Worm (Caenorhabditis elegans) whole organism, L3 larva: ENCODE data around the gene F25G6.9.

Experiments
- R02D3.7 ChIP-seq: fragments of 150-350 bp; optimal IDR thresholded peaks from 2 replicates; lab custom pipeline; 2014; ENCODE audit warnings: missing biosample characterization, missing genetic modification characterization
- ZK546.5 ChIP-seq: sonication (generic microtip); optimal IDR thresholded peaks from 2 replicates; lab custom pipeline; 2017; ENCODE audit warnings: missing biosample characterization, missing genetic modification characterization
- ceh-16 ChIP-seq: sonication (generic microtip); optimal IDR thresholded peaks from 2 replicates; lab custom pipeline; 2017; ENCODE audit warnings: missing biosample characterization, missing genetic modification characterization
- ceh-28 ChIP-seq: fragments of 150-350 bp; optimal IDR thresholded peaks from 2 replicates; lab custom pipeline; 2014; ENCODE audit warnings: missing biosample characterization, missing genetic modification reagents, missing genetic modification characterization
- elt-1 ChIP-seq: fragments of 150-350 bp; optimal IDR thresholded peaks from 2 replicates; lab custom pipeline; 2014; ENCODE audit warnings: missing biosample characterization, missing genetic modification characterization
- nhr-25 ChIP-seq: sonication (generic microtip); optimal IDR thresholded peaks from 2 replicates; lab custom pipeline; 2017; ENCODE audit warnings: missing biosample characterization, missing genetic modification characterization
- nhr-67 ChIP-seq: fragments of 150-350 bp; optimal IDR thresholded peaks from 2 replicates; lab custom pipeline; 2014; ENCODE audit warnings: missing biosample characterization, missing genetic modification characterization
- tbx-2 ChIP-seq: sonication (generic microtip); optimal IDR thresholded peaks from 2 replicates; lab custom pipeline; 2016; ENCODE audit warnings: mild to moderate bottlenecking, missing genetic modification characterization, missing compliant biosample characterization
- zag-1 ChIP-seq: fragments of 150-350 bp; optimal IDR thresholded peaks from 2 replicates; lab custom pipeline; 2014; ENCODE audit warnings: missing biosample characterization, missing genetic modification characterization

DNA sequence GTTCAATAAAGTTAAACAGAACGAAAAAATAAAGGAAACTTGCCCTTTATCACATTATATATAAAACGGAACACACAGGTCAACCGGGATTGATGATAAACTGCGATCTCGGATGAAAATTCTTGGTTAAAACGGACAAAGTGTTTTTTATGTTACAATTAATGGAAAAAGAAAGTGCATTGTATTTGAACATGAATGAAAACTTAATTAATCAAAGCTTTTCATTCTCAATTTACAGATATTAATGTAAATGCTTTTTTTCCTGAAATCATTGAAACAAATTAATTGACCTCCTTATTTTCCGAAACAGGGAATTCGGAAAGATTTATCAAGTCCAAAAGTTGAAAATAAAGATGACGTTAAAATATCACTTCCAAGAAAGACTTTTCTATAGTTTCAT is 31.6 kb upstream of the F25G6.9 start, which contains the start of gene F41E6.8:
- TF ChIP-seq ZK546.5 (tag; lab: Kevin White, UChicago) (no peak), zag-1 (tag; lab: Kevin White, UChicago) (no peak), ceh-16 (tag; lab: Kevin White, UChicago) (no peak), ceh-28 (no peak), R02D3.7 (tag; lab: Kevin White, UChicago) (no peak), tbx-2 (no peak), nhr-25 (tag; lab: Kevin White, UChicago) (no peak), elt-1 (tag; lab: Kevin White, UChicago) (no peak), nhr-67 (tag; lab: Kevin White, UChicago) (no peak)
